Fruit fly (Drosophila melanogaster) S2 (cell line): Measurements from ENCODE around the gene Remo.

Experiments used
- CG8478 ChIP-seq: fragments of >200 bp; optimal IDR thresholded peaks from 2 replicates; lab custom pipeline; 2018
- CTCF ChIP-seq, 2 experiments: fragments of >200 bp; optimal IDR thresholded peaks; 2 replicates each; lab custom pipeline; 2018

DNA sequence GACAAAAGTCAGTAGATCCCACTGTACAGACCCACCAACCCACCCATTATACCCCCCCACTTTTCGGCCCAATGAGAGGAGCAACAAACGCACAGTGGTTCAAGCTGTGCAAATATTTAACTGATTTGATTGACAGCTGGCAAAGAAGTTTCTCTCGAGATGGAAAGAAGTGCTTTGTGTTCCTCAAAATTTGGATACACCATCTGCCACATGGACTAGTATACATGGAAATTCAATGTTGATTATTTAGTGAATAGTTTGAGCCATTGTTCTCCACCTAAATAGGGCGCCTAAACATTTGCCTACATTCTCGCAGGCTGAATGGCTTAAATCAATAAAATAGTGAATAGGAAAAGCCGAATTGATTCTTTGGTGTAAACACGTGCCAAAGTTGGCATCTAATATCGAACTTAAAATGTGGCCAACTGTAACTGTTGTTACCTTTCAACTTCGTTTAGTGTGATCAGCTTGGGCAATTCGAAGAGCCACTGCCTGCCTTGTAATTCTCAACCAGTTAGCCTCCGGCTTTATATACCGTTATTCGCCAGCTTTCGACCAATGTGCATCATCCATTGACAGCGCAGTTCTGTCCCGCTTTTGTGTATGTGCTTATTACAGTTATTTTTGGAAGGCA is 6.5 kb upstream of the Remo start:
- TF ChIP-seq CG8478 (no peak), CTCF (optimal IDR thresholded peaks at IDR 0.05; lab: Kevin White, UChicago) (no peak)
